Fruit fly (Drosophila melanogaster) whole organism, embryonic: Measurements from ENCODE around the gene smash.

Experiments
- CG10274 ChIP-seq: fragments of 200-800 bp; sonication (Bioruptor generic); optimal IDR thresholded peaks from 3 replicates; lab custom pipeline; 2017; ENCODE audit warnings: missing biosample characterization, mild to moderate bottlenecking, missing genetic modification characterization
- CG10654 ChIP-seq: fragments of 200-800 bp; sonication (Bioruptor generic); optimal IDR thresholded peaks from 2 replicates; lab custom pipeline; 2016; ENCODE audit warnings: missing biosample characterization, missing genetic modification characterization
- CG12071 ChIP-seq: fragments of 200-800 bp; sonication (Bioruptor generic); optimal IDR thresholded peaks from 3 replicates; lab custom pipeline; 2018; ENCODE audit warnings: missing biosample characterization, mild to moderate bottlenecking, missing genetic modification characterization
- CG12104 ChIP-seq: fragments of 200-800 bp; sonication (Bioruptor generic); optimal IDR thresholded peaks from 3 replicates; lab custom pipeline; 2016; ENCODE audit warnings: missing biosample characterization, missing genetic modification characterization
- CG14050 ChIP-seq: fragments of 200-800 bp; sonication (Bioruptor generic); IDR thresholded peaks from 3 replicates; pipeline ENCODE4 v1.3.6; 2022; ENCODE audit warnings: missing biosample characterization, missing genetic modification characterization
- CG14965 ChIP-seq: fragments of 200-800 bp; sonication (Bioruptor generic); optimal IDR thresholded peaks from 2 replicates; lab custom pipeline; 2016; ENCODE audit warnings: missing biosample characterization, missing genetic modification characterization, borderline replicate concordance
- CG3995 ChIP-seq: fragments of 200-800 bp; sonication (Bioruptor generic); optimal IDR thresholded peaks from 3 replicates; lab custom pipeline; 2016; ENCODE audit warnings: missing biosample characterization, missing genetic modification characterization
- CG5245 ChIP-seq: fragments of 200-800 bp; sonication (Bioruptor generic); optimal IDR thresholded peaks from 3 replicates; lab custom pipeline; 2016; ENCODE audit warnings: missing biosample characterization, missing genetic modification characterization
- CG6272 ChIP-seq: fragments of 200-800 bp; sonication (Bioruptor generic); IDR thresholded peaks from 2 replicates; pipeline ENCODE4 v1.3.6; 2022; ENCODE audit warnings: missing biosample characterization, missing genetic modification characterization
- CG8089 ChIP-seq: fragments of 200-800 bp; sonication (Bioruptor generic); optimal IDR thresholded peaks from 3 replicates; lab custom pipeline; 2016; ENCODE audit warnings: missing biosample characterization, missing genetic modification characterization
- CG8478 ChIP-seq: fragments of >200 bp; optimal IDR thresholded peaks from 2 replicates; lab custom pipeline; 2018
- CG9437 ChIP-seq: fragments of 200-800 bp; sonication (Bioruptor generic); optimal IDR thresholded peaks from 2 replicates; lab custom pipeline; 2018; ENCODE audit warnings: missing biosample characterization, mild to moderate bottlenecking, missing genetic modification characterization
- CG9727 ChIP-seq: fragments of 200-800 bp; sonication (Bioruptor generic); optimal IDR thresholded peaks from 3 replicates; lab custom pipeline; 2017; ENCODE audit warnings: missing biosample characterization, mild to moderate bottlenecking, missing genetic modification characterization
- Dfd ChIP-seq, 2 experiments: fragments of >200 bp; optimal IDR thresholded peaks; 2 replicates each; lab custom pipeline; 2017; ENCODE audit warnings: missing biosample characterization in 2 of 2, missing genetic modification characterization in 2 of 2
- Ets65A ChIP-seq: fragments of 200-800 bp; sonication (Bioruptor generic); peaks from one replicate; lab custom pipeline; 2016; ENCODE audit warnings: missing biosample characterization, missing genetic modification characterization
- GATAe ChIP-seq: fragments of 200-800 bp; sonication (Bioruptor generic); conservative IDR thresholded peaks from 2 replicates; pipeline ENCODE4 v1.3.6; 2022; ENCODE audit warnings: missing biosample characterization, missing genetic modification characterization
- MTF-1 ChIP-seq: fragments of 200-800 bp; sonication (Bioruptor generic); optimal IDR thresholded peaks from 2 replicates; lab custom pipeline; 2018; ENCODE audit warnings: missing biosample characterization, mild to moderate bottlenecking, missing genetic modification characterization, borderline replicate concordance
- Max ChIP-seq: fragments of 200-800 bp; sonication (Bioruptor generic); optimal IDR thresholded peaks from 2 replicates; lab custom pipeline; 2016; ENCODE audit warnings: missing biosample characterization, mild to moderate bottlenecking, missing genetic modification characterization
- NC2β ChIP-seq: fragments of 200-800 bp; sonication (Bioruptor generic); optimal IDR thresholded peaks from 2 replicates; lab custom pipeline; 2016; ENCODE audit warnings: missing biosample characterization, missing genetic modification characterization
- Ravus ChIP-seq: fragments of 200-800 bp; sonication (Bioruptor generic); IDR thresholded peaks from 2 replicates; pipeline ENCODE4 v1.3.6; 2022; ENCODE audit warnings: missing biosample characterization, missing genetic modification characterization
- Six4 ChIP-seq: fragments of 200-800 bp; sonication (Bioruptor generic); optimal IDR thresholded peaks from 2 replicates; lab custom pipeline; 2016; ENCODE audit warnings: missing biosample characterization, missing genetic modification characterization
- Sry-δ ChIP-seq: fragments of 200-800 bp; sonication (Bioruptor generic); optimal IDR thresholded peaks from 2 replicates; lab custom pipeline; 2016; ENCODE audit warnings: missing biosample characterization, missing genetic modification characterization
- YL-1 ChIP-seq: fragments of 200-800 bp; sonication (Bioruptor generic); optimal IDR thresholded peaks from 3 replicates; lab custom pipeline; 2017; ENCODE audit warnings: missing biosample characterization, mild to moderate bottlenecking, missing genetic modification characterization
- ac ChIP-seq: fragments of 200-800 bp; sonication (Bioruptor generic); optimal IDR thresholded peaks from 3 replicates; lab custom pipeline; 2017; ENCODE audit warnings: missing biosample characterization, mild to moderate bottlenecking, missing genetic modification characterization
- cad ChIP-seq: fragments of >200 bp; optimal IDR thresholded peaks from 2 replicates; lab custom pipeline; 2017; ENCODE audit warnings: missing biosample characterization, missing genetic modification characterization
- crol ChIP-seq: fragments of 200-800 bp; sonication (Bioruptor generic); IDR thresholded peaks from 2 replicates; pipeline ENCODE4 v1.3.6; 2022; ENCODE audit warnings: missing biosample characterization, missing genetic modification characterization
- danr ChIP-seq: fragments of 200-800 bp; sonication (Bioruptor generic); IDR thresholded peaks from 2 replicates; pipeline ENCODE4 v1.3.6; 2022; ENCODE audit warnings: missing biosample characterization, missing genetic modification characterization
- dmrt11E ChIP-seq: fragments of 200-800 bp; sonication (Bioruptor generic); optimal IDR thresholded peaks from 3 replicates; lab custom pipeline; 2018; ENCODE audit warnings: missing biosample characterization, mild to moderate bottlenecking, missing genetic modification characterization, moderate library complexity
- exex ChIP-seq: fragments of 200-800 bp; sonication (Bioruptor generic); optimal IDR thresholded peaks from 4 replicates; lab custom pipeline; 2018; ENCODE audit warnings: missing biosample characterization, mild to moderate bottlenecking, missing genetic modification characterization, moderate library complexity
- fd64A ChIP-seq: fragments of 200-800 bp; sonication (Bioruptor generic); optimal IDR thresholded peaks from 3 replicates; lab custom pipeline; 2018; ENCODE audit warnings: missing biosample characterization, mild to moderate bottlenecking, missing genetic modification characterization
- gce ChIP-seq: fragments of 200-800 bp; sonication (Bioruptor generic); IDR thresholded peaks from 3 replicates; pipeline ENCODE4 v1.3.6; 2022; ENCODE audit warnings: missing biosample characterization, missing genetic modification characterization
- ham ChIP-seq: fragments of 200-800 bp; sonication (Bioruptor generic); IDR thresholded peaks from 2 replicates; pipeline ENCODE4 v1.3.6; 2022; ENCODE audit warnings: missing biosample characterization, missing genetic modification characterization
- hkb ChIP-seq, 2 experiments: fragments of 200-800 bp in 1 of 2; fragments of >200 bp in 1 of 2; sonication (Bioruptor generic) in 1 of 2; IDR thresholded peaks in 1 of 2; optimal IDR thresholded peaks in 1 of 2; 2 replicates each; pipeline versions ENCODE4 v1.3.6 to Lab custom; 2017 to 2022; ENCODE audit warnings: missing biosample characterization in 1 of 2, missing genetic modification characterization in 1 of 2
- jing ChIP-seq: fragments of 200-800 bp; sonication (Bioruptor generic); optimal IDR thresholded peaks from 2 replicates; lab custom pipeline; 2018; ENCODE audit warnings: missing biosample characterization, mild to moderate bottlenecking, missing genetic modification characterization
- jumu ChIP-seq: fragments of 200-800 bp; sonication (Bioruptor generic); optimal IDR thresholded peaks from 3 replicates; lab custom pipeline; 2016; ENCODE audit warnings: missing biosample characterization, missing genetic modification characterization
- lov ChIP-seq, 2 experiments: fragments of 200-800 bp in 1 of 2; fragments of >200 bp in 1 of 2; sonication (Bioruptor generic) in 1 of 2; IDR thresholded peaks in 1 of 2; optimal IDR thresholded peaks in 1 of 2; 2 replicates in 1 of 2; 3 replicates in 1 of 2; pipeline versions ENCODE4 v1.3.6 to Lab custom; 2017 to 2022; ENCODE audit warnings: missing biosample characterization in 1 of 2, missing genetic modification characterization in 1 of 2
- pzg ChIP-seq: fragments of 200-800 bp; sonication (Bioruptor generic); optimal IDR thresholded peaks from 3 replicates; lab custom pipeline; 2018; ENCODE audit warnings: missing biosample characterization, mild to moderate bottlenecking, missing genetic modification characterization, moderate library complexity
- run ChIP-seq: fragments of 200-800 bp; sonication (Bioruptor generic); optimal IDR thresholded peaks from 3 replicates; lab custom pipeline; 2018; ENCODE audit warnings: missing biosample characterization, mild to moderate bottlenecking, missing genetic modification characterization
- sens-2 ChIP-seq: fragments of 200-800 bp; sonication (Bioruptor generic); IDR thresholded peaks from 2 replicates; pipeline ENCODE4 v1.3.6; 2022; ENCODE audit warnings: missing biosample characterization, missing genetic modification characterization
- sisA ChIP-seq: fragments of 200-800 bp; sonication (Bioruptor generic); IDR thresholded peaks from 2 replicates; pipeline ENCODE4 v1.3.6; 2022; ENCODE audit warnings: missing biosample characterization, missing genetic modification characterization
- sob ChIP-seq: fragments of 200-800 bp; sonication (Bioruptor generic); IDR thresholded peaks from 2 replicates; pipeline ENCODE4 v1.3.6; 2022; ENCODE audit warnings: missing biosample characterization, missing genetic modification characterization
- tgo ChIP-seq: fragments of 200-800 bp; sonication (Bioruptor generic); IDR thresholded peaks from 3 replicates; pipeline ENCODE4 v1.3.6; 2022; ENCODE audit warnings: missing biosample characterization, missing genetic modification characterization
- unpg ChIP-seq: fragments of 200-800 bp; sonication (Bioruptor generic); optimal IDR thresholded peaks from 3 replicates; lab custom pipeline; 2018; ENCODE audit warnings: missing biosample characterization, mild to moderate bottlenecking, missing genetic modification characterization, moderate library complexity
- vvl ChIP-seq: fragments of 200-800 bp; sonication (Bioruptor generic); IDR thresholded peaks from 2 replicates; pipeline ENCODE4 v1.3.6; 2022; ENCODE audit warnings: missing biosample characterization, missing genetic modification characterization
- wdn ChIP-seq: fragments of 200-800 bp; sonication (Bioruptor generic); IDR thresholded peaks from 2 replicates; pipeline ENCODE4 v1.3.6; 2022; ENCODE audit warnings: missing biosample characterization, missing genetic modification characterization
- z ChIP-seq: fragments of 200-800 bp; sonication (Bioruptor generic); IDR thresholded peaks from 3 replicates; pipeline ENCODE4 v1.3.6; 2022; ENCODE audit warnings: missing biosample characterization, missing genetic modification characterization
- zfh1 ChIP-seq: fragments of 200-800 bp; sonication (Bioruptor generic); IDR thresholded peaks from 3 replicates; pipeline ENCODE4 v1.3.6; 2022; ENCODE audit warnings: missing biosample characterization, missing genetic modification characterization

smash gene

dm6 chr3R:4739492-4740431, 80.4 kb downstream of the smash start (continued):
- peak; percentile 90 for TF ChIP-seq CG12104 (GFP tag; lab: Kevin White, UChicago)
- peak; percentile 81 for TF ChIP-seq jumu (GFP tag; lab: Kevin White, UChicago)
- peak; percentile 22 for TF ChIP-seq YL-1 (GFP tag; lab: Kevin White, UChicago)
- TF ChIP-seq z (GFP tag; lab: Robert Waterston, UW), result no peak
- no peak for TF ChIP-seq MTF-1 (GFP tag; lab: Kevin White, UChicago)
- no peak for TF ChIP-seq lov (optimal IDR thresholded peaks at IDR 0.05; lab: Kevin White, UChicago)
- TF ChIP-seq lov (GFP tag; IDR thresholded peaks at IDR 0.05; lab: Robert Waterston, UW), result no peak
- peak; percentile 54 for TF ChIP-seq CG3995
- TF ChIP-seq CG14965, result no peak
- TF ChIP-seq pzg (GFP tag; lab: Kevin White, UChicago), result peak; percentile 17
- TF ChIP-seq unpg (GFP tag; lab: Kevin White, UChicago), result peak; percentile 66
- no peak for TF ChIP-seq zfh1
- TF ChIP-seq CG12071 (GFP tag; lab: Kevin White, UChicago), result no peak
- TF ChIP-seq danr (GFP tag; lab: Robert Waterston, UW), result no peak
- no peak for TF ChIP-seq Ravus (GFP tag; lab: Robert Waterston, UW)
- no peak for TF ChIP-seq vvl (GFP tag; lab: Robert Waterston, UW)
- TF ChIP-seq NC2β (GFP tag; lab: Kevin White, UChicago), result peak; percentile 74
- no peak for TF ChIP-seq crol (GFP tag; lab: Robert Waterston, UW)
- TF ChIP-seq Ets65A (GFP tag; lab: Kevin White, UChicago), result peak; percentile 97
- no peak for TF ChIP-seq tgo
- TF ChIP-seq CG5245, result peak; percentile 62
- TF ChIP-seq gce (GFP tag; lab: Robert Waterston, UW), result no peak
- no peak for TF ChIP-seq sob
- no peak for TF ChIP-seq sens-2
- no peak for TF ChIP-seq hkb (optimal IDR thresholded peaks at IDR 0.05; lab: Kevin White, UChicago)
- no peak for TF ChIP-seq hkb (GFP tag; IDR thresholded peaks at IDR 0.05; lab: Robert Waterston, UW)
- no peak for TF ChIP-seq CG8478 (lab: Kevin White, UChicago)
- TF ChIP-seq cad (GFP tag; lab: Kevin White, UChicago), result no peak
- TF ChIP-seq CG14050 (GFP tag; lab: Robert Waterston, UW), result no peak
- TF ChIP-seq CG8089 (GFP tag; lab: Kevin White, UChicago), result peak; percentile 57
- no peak for TF ChIP-seq wdn (GFP tag; lab: Robert Waterston, UW)
- peak; percentile 66 for TF ChIP-seq CG10654 (GFP tag; lab: Kevin White, UChicago)
- peak; percentile 71 for TF ChIP-seq jing (GFP tag; lab: Kevin White, UChicago)
- TF ChIP-seq CG6272, result no peak
- peak; percentile 6 for TF ChIP-seq ac
- TF ChIP-seq CG10274, result peak; percentile 79
- TF ChIP-seq Dfd (GFP tag; optimal IDR thresholded peaks at IDR 0.05; lab: Kevin White, UChicago), result no peak
- TF ChIP-seq Sry-δ, result peak; percentile 45
- peak; percentile 92 for TF ChIP-seq CG9437 (GFP tag; lab: Kevin White, UChicago)
- TF ChIP-seq Six4 (GFP tag; lab: Kevin White, UChicago), result peak; percentile 89
- no peak for TF ChIP-seq exex (tag; lab: Kevin White, UChicago)
- peak; percentile 91 for TF ChIP-seq CG9727 (GFP tag; lab: Kevin White, UChicago)
- TF ChIP-seq dmrt11E (tag; lab: Kevin White, UChicago), result peak; percentile 80
- TF ChIP-seq fd64A (GFP tag; lab: Kevin White, UChicago), result no peak
- TF ChIP-seq run (tag; lab: Kevin White, UChicago), result peak; percentile 56
- no peak for TF ChIP-seq ham
- TF ChIP-seq GATAe (GFP tag; lab: Robert Waterston, UW), result no peak
- no peak for TF ChIP-seq sisA (GFP tag; lab: Robert Waterston, UW)
- TF ChIP-seq Max (GFP tag; lab: Kevin White, UChicago), result peak; percentile 62
